Fruit fly (Drosophila melanogaster) whole organism, embryonic: ENCODE measurements around the gene CG12310.
A peak's percentile ranks its signal among the peaks of the same experiment; 100 is the strongest.

ENCODE experiments used
- BEAF-32 ChIP-seq: fragments of 200-800 bp; sonication (Bioruptor generic); optimal IDR thresholded peaks from 3 replicates; lab custom pipeline; 2017; ENCODE audit warnings: missing biosample characterization, missing genetic modification characterization, mild to moderate bottlenecking, moderate library complexity, missing genetic modification reagents
- CG10209 ChIP-seq: fragments of 200-800 bp; sonication (Bioruptor generic); optimal IDR thresholded peaks from 3 replicates; lab custom pipeline; 2017; ENCODE audit warnings: missing biosample characterization, mild to moderate bottlenecking, missing genetic modification characterization, missing genetic modification reagents
- CG10543 ChIP-seq: fragments of 200-800 bp; sonication (Bioruptor generic); optimal IDR thresholded peaks from 3 replicates; lab custom pipeline; 2017; ENCODE audit warnings: missing biosample characterization, mild to moderate bottlenecking, missing genetic modification characterization, moderate library complexity
- CG10565 ChIP-seq: fragments of 200-800 bp; sonication (Bioruptor generic); optimal IDR thresholded peaks from 3 replicates; lab custom pipeline; 2016; ENCODE audit warnings: missing biosample characterization, mild to moderate bottlenecking, missing genetic modification characterization
- CG12104 ChIP-seq: fragments of 200-800 bp; sonication (Bioruptor generic); optimal IDR thresholded peaks from 3 replicates; lab custom pipeline; 2016; ENCODE audit warnings: missing biosample characterization, missing genetic modification characterization
- CG1233 ChIP-seq: fragments of 200-800 bp; sonication (Bioruptor generic); optimal IDR thresholded peaks from 4 replicates; lab custom pipeline; 2018; ENCODE audit warnings: missing biosample characterization, mild to moderate bottlenecking, missing genetic modification characterization
- CG12744 ChIP-seq: fragments of 200-800 bp; sonication (Bioruptor generic); optimal IDR thresholded peaks from 2 replicates; lab custom pipeline; 2016; ENCODE audit warnings: missing biosample characterization, missing genetic modification characterization
- CG13123 ChIP-seq: fragments of 200-800 bp; sonication (Bioruptor generic); optimal IDR thresholded peaks from 2 replicates; lab custom pipeline; 2016; ENCODE audit warnings: missing biosample characterization, missing genetic modification characterization
- CG17186 ChIP-seq: fragments of 200-800 bp; sonication (Bioruptor generic); optimal IDR thresholded peaks from 3 replicates; lab custom pipeline; 2017; ENCODE audit warnings: missing biosample characterization, missing genetic modification reagents, missing genetic modification characterization
- CG31388 ChIP-seq: fragments of 200-800 bp; sonication (Bioruptor generic); optimal IDR thresholded peaks from 2 replicates; lab custom pipeline; 2016; ENCODE audit warnings: missing biosample characterization, missing genetic modification characterization
- CG32532 ChIP-seq: fragments of 200-800 bp; sonication (Bioruptor generic); IDR thresholded peaks from 2 replicates; pipeline ENCODE4 v1.3.6; 2022; ENCODE audit warnings: missing biosample characterization, missing genetic modification characterization
- CG4404 ChIP-seq: fragments of 200-800 bp; sonication (Bioruptor generic); IDR thresholded peaks from 2 replicates; pipeline ENCODE4 v1.3.6; 2022; ENCODE audit warnings: missing biosample characterization, missing genetic modification characterization
- CG4730 ChIP-seq: fragments of 200-800 bp; sonication (Bioruptor generic); IDR thresholded peaks from 2 replicates; pipeline ENCODE4 v1.3.6; 2022; ENCODE audit warnings: missing biosample characterization, missing genetic modification characterization
- CG4820 ChIP-seq: fragments of 200-800 bp; sonication (Bioruptor generic); optimal IDR thresholded peaks from 3 replicates; lab custom pipeline; 2016; ENCODE audit warnings: missing biosample characterization, missing genetic modification characterization
- CG4854 ChIP-seq: fragments of 200-800 bp; sonication (Bioruptor generic); optimal IDR thresholded peaks from 2 replicates; lab custom pipeline; 2016; ENCODE audit warnings: missing biosample characterization, missing genetic modification characterization, inconsistent platforms
- CG5953 ChIP-seq: fragments of 200-800 bp; sonication (Bioruptor generic); IDR thresholded peaks from 2 replicates; pipeline ENCODE4 v1.3.6; 2022; ENCODE audit warnings: missing biosample characterization, missing genetic modification characterization
- CG6175 ChIP-seq: fragments of 200-800 bp; sonication (Bioruptor generic); IDR thresholded peaks from 3 replicates; pipeline ENCODE4 v1.3.6; 2022; ENCODE audit warnings: missing biosample characterization, missing genetic modification characterization
- CG7745 ChIP-seq: fragments of 200-800 bp; sonication (Bioruptor generic); optimal IDR thresholded peaks from 2 replicates; lab custom pipeline; 2018; ENCODE audit warnings: missing biosample characterization, mild to moderate bottlenecking, missing genetic modification characterization, moderate library complexity
- CG8089 ChIP-seq: fragments of 200-800 bp; sonication (Bioruptor generic); optimal IDR thresholded peaks from 3 replicates; lab custom pipeline; 2016; ENCODE audit warnings: missing biosample characterization, missing genetic modification characterization
- CG8944 ChIP-seq: fragments of 200-800 bp; sonication (Bioruptor generic); optimal IDR thresholded peaks from 3 replicates; lab custom pipeline; 2016; ENCODE audit warnings: missing biosample characterization, missing genetic modification characterization
- ERR ChIP-seq: fragments of 200-800 bp; sonication (Bioruptor generic); optimal IDR thresholded peaks from 2 replicates; lab custom pipeline; 2016; ENCODE audit warnings: missing biosample characterization, missing genetic modification characterization
- Fer1 ChIP-seq: fragments of 200-800 bp; sonication (Bioruptor generic); optimal IDR thresholded peaks from 2 replicates; lab custom pipeline; 2017; ENCODE audit warnings: missing biosample characterization, mild to moderate bottlenecking, missing genetic modification characterization
- Fer2 ChIP-seq: fragments of 200-800 bp; sonication (Bioruptor generic); optimal IDR thresholded peaks from 2 replicates; lab custom pipeline; 2018; ENCODE audit warnings: missing biosample characterization, mild to moderate bottlenecking, missing genetic modification characterization, moderate library complexity
- Hmr ChIP-seq: fragments of 200-800 bp; sonication (Bioruptor generic); optimal IDR thresholded peaks from 3 replicates; lab custom pipeline; 2017; ENCODE audit warnings: mild to moderate bottlenecking, missing biosample characterization, missing genetic modification reagents, missing genetic modification characterization
- Ravus ChIP-seq: fragments of 200-800 bp; sonication (Bioruptor generic); IDR thresholded peaks from 2 replicates; pipeline ENCODE4 v1.3.6; 2022; ENCODE audit warnings: missing biosample characterization, missing genetic modification characterization
- Rfx ChIP-seq: fragments of 200-800 bp; sonication (Bioruptor generic); IDR thresholded peaks from 2 replicates; pipeline ENCODE4 v1.3.6; 2022; ENCODE audit warnings: missing biosample characterization, missing genetic modification characterization
- caup ChIP-seq: fragments of 200-800 bp; sonication (Bioruptor generic); optimal IDR thresholded peaks from 3 replicates; lab custom pipeline; 2017; ENCODE audit warnings: missing biosample characterization, mild to moderate bottlenecking, missing genetic modification characterization, moderate library complexity; ENCODE audit not compliant: severe bottlenecking
- chm ChIP-seq: fragments of 200-800 bp; sonication (Bioruptor generic); IDR thresholded peaks from 2 replicates; pipeline ENCODE4 v1.3.6; 2022; ENCODE audit warnings: missing biosample characterization, missing genetic modification characterization
- ci ChIP-seq: fragments of 200-800 bp; sonication (Bioruptor generic); IDR thresholded peaks from 3 replicates; pipeline ENCODE4 v1.3.6; 2022; ENCODE audit warnings: missing biosample characterization, missing genetic modification characterization
- crol ChIP-seq: fragments of 200-800 bp; sonication (Bioruptor generic); IDR thresholded peaks from 2 replicates; pipeline ENCODE4 v1.3.6; 2022; ENCODE audit warnings: missing biosample characterization, missing genetic modification characterization
- da ChIP-seq: fragments of 200-800 bp; sonication (Bioruptor generic); optimal IDR thresholded peaks from 2 replicates; lab custom pipeline; 2016; ENCODE audit warnings: missing biosample characterization, missing genetic modification characterization
- dan ChIP-seq: fragments of 200-800 bp; sonication (Bioruptor generic); IDR thresholded peaks from 2 replicates; pipeline ENCODE4 v1.3.6; 2022; ENCODE audit warnings: missing biosample characterization, missing genetic modification characterization
- dimm ChIP-seq: fragments of 200-800 bp; sonication (Bioruptor generic); IDR thresholded peaks from 2 replicates; pipeline ENCODE4 v1.3.6; 2022; ENCODE audit warnings: missing biosample characterization, missing genetic modification characterization
- dm ChIP-seq: fragments of 200-800 bp; sonication (Bioruptor generic); optimal IDR thresholded peaks from 3 replicates; lab custom pipeline; 2016; ENCODE audit warnings: missing biosample characterization, missing genetic modification characterization
- ems ChIP-seq: fragments of 200-800 bp; sonication (Bioruptor generic); optimal IDR thresholded peaks from 3 replicates; lab custom pipeline; 2016; ENCODE audit warnings: missing biosample characterization, missing genetic modification characterization
- eve ChIP-seq, 2 experiments: fragments of >200 bp; optimal IDR thresholded peaks; 2 replicates each; lab custom pipeline; 2017; ENCODE audit warnings: missing biosample characterization in 2 of 2, missing genetic modification characterization in 2 of 2
- fd102C ChIP-seq: fragments of 200-800 bp; sonication (Bioruptor generic); optimal IDR thresholded peaks from 2 replicates; lab custom pipeline; 2018; ENCODE audit warnings: missing biosample characterization, mild to moderate bottlenecking, missing genetic modification characterization, moderate library complexity
- lola ChIP-seq, 3 experiments: fragments of >200 bp in 2 of 3; fragments of 200-800 bp in 1 of 3; sonication (Bioruptor generic) in 1 of 3; optimal IDR thresholded peaks; 2 replicates each; lab custom pipeline; 2017 to 2019; ENCODE audit warnings: missing biosample characterization in 3 of 3, missing genetic modification characterization in 3 of 3, mild to moderate bottlenecking in 1 of 3, moderate library complexity in 1 of 3
- otp ChIP-seq: fragments of 200-800 bp; sonication (Bioruptor generic); IDR thresholded peaks from 3 replicates; pipeline ENCODE4, ENCODE4 v1.3.6; 2022; ENCODE audit warnings: missing biosample characterization, missing genetic modification characterization
- sim ChIP-seq: fragments of 200-800 bp; sonication (Bioruptor generic); IDR thresholded peaks from 2 replicates; pipeline ENCODE4 v1.3.6; 2022; ENCODE audit warnings: missing biosample characterization, missing genetic modification characterization
- sqz ChIP-seq: fragments of 200-800 bp; sonication (Bioruptor generic); optimal IDR thresholded peaks from 3 replicates; lab custom pipeline; 2018; ENCODE audit warnings: missing biosample characterization, mild to moderate bottlenecking, missing genetic modification characterization
- tin ChIP-seq: fragments of 200-800 bp; sonication (Bioruptor generic); optimal IDR thresholded peaks from 3 replicates; lab custom pipeline; 2016; ENCODE audit warnings: missing biosample characterization, missing genetic modification characterization
- tna ChIP-seq: fragments of 200-800 bp; sonication (Bioruptor generic); IDR thresholded peaks from 2 replicates; pipeline ENCODE4 v1.3.6; 2022; ENCODE audit warnings: missing biosample characterization, missing genetic modification characterization; ENCODE audit not compliant: partially characterized antibody
- twi ChIP-seq: fragments of 200-800 bp; optimal IDR thresholded peaks from 2 replicates; lab custom pipeline; 2019; ENCODE audit warnings: missing biosample characterization, mild to moderate bottlenecking, missing genetic modification characterization, moderate library complexity
- vnd ChIP-seq: fragments of 200-800 bp; sonication (Bioruptor generic); IDR thresholded peaks from 3 replicates; pipeline ENCODE4 v1.3.6; 2022; ENCODE audit warnings: missing biosample characterization, missing genetic modification characterization; ENCODE audit not compliant: partially characterized antibody
- wor ChIP-seq: fragments of 200-800 bp; sonication (Bioruptor generic); IDR thresholded peaks from 2 replicates; pipeline ENCODE4 v1.3.6; 2022; ENCODE audit warnings: missing biosample characterization, missing genetic modification characterization
- zfh1 ChIP-seq: fragments of 200-800 bp; sonication (Bioruptor generic); IDR thresholded peaks from 3 replicates; pipeline ENCODE4 v1.3.6; 2022; ENCODE audit warnings: missing biosample characterization, missing genetic modification characterization

The CG12310 gene

dm6 chr3L:15097878-15098520 is 47.4 kb upstream of the CG12310 start, which contains the start of gene Ctps (continued):
- TF ChIP-seq otp (GFP tag; lab: Robert Waterston, UW) (no peak), sim (GFP tag; lab: Robert Waterston, UW) (no peak), CG8944 (GFP tag; lab: Kevin White, UChicago) (no peak), caup (GFP tag; lab: Kevin White, UChicago) (peak; percentile 5), da (GFP tag; lab: Kevin White, UChicago) (no peak), dm (GFP tag; lab: Kevin White, UChicago) (peak; percentile 76), CG17186 (GFP tag; lab: Kevin White, UChicago) (peak; percentile 30), dan (GFP tag; lab: Robert Waterston, UW) (no peak), CG4854 (no peak), sqz (no peak), BEAF-32 (peak; percentile 18), CG8089 (no peak), fd102C (GFP tag; lab: Kevin White, UChicago) (no peak), CG10565 (no peak), lola (GFP tag; optimal IDR thresholded peaks at IDR 0.05; lab: Kevin White, UChicago) (no peak), dimm (GFP tag; lab: Robert Waterston, UW) (no peak), CG1233 (GFP tag; lab: Kevin White, UChicago) (no peak), zfh1 (GFP tag; lab: Robert Waterston, UW) (no peak), ems (GFP tag; lab: Kevin White, UChicago) (peak; percentile 11), CG5953 (GFP tag; lab: Robert Waterston, UW) (no peak), Rfx (GFP tag; lab: Robert Waterston, UW) (peak; percentile 33; the same call in 1 of the 2 replicates), Fer2 (no peak), Fer1 (peak; percentile 27), CG32532 (GFP tag; lab: Robert Waterston, UW) (no peak), CG13123 (GFP tag; lab: Kevin White, UChicago) (no peak), CG10543 (GFP tag; lab: Kevin White, UChicago) (no peak), crol (no peak), eve (GFP tag; optimal IDR thresholded peaks at IDR 0.05; lab: Kevin White, UChicago) (no peak), wor (GFP tag; lab: Robert Waterston, UW) (no peak), CG12744 (GFP tag; lab: Kevin White, UChicago) (no peak), chm (GFP tag; lab: Robert Waterston, UW) (no peak), CG4404 (GFP tag; lab: Robert Waterston, UW) (no peak), tin (GFP tag; lab: Kevin White, UChicago) (peak; percentile 7), ERR (GFP tag; lab: Kevin White, UChicago) (no peak), Hmr (peak; percentile 27), Ravus (GFP tag; lab: Robert Waterston, UW) (no peak), CG4730 (no peak), CG7745 (tag; lab: Kevin White, UChicago) (no peak), CG4820 (no peak), vnd (GFP tag; lab: Robert Waterston, UW) (no peak), CG31388 (GFP tag; lab: Kevin White, UChicago) (no peak), ci (GFP tag; lab: Robert Waterston, UW) (no peak), CG10209 (GFP tag; lab: Kevin White, UChicago) (no peak), CG12104 (GFP tag; lab: Kevin White, UChicago) (no peak), twi (tag; lab: Kevin White, UChicago) (no peak), tna (GFP tag; lab: Robert Waterston, UW) (no peak), CG6175 (GFP tag; lab: Robert Waterston, UW) (no peak)
